Fruit fly (Drosophila melanogaster): ENCODE data around the gene Bro.
A peak's percentile ranks its signal among the peaks of the same experiment; 100 is the strongest.

Bro gene

DNA sequence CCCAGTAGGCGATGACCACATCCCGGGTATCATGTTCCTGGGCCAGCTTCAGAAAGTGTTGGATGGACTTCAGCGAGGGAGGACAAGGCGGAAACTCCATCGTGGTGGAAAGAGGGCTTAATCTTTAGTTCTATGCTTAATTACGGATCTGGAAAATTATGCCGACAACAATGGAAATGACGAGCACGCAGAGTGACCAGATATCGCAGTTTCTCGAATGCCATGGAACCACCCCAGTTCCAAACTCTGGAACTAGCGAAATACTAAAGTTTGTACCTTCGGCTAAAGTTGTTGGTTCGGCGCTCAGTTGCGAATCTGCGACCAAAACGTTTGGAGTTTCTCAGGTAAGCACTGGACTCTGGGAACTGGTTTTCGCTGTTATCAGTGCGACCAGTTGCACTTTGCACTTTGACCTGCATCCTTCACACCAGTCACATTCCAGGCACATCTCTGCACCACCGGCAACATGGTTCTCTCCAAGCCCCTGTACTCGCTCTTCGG, 5.1 kb downstream of the Bro start, which contains the start of the genes CG7970 and Vta1:
TSS of gene CG7970 (plus strand) at position 51 of the 501 bp plus-strand sequence.
TSS of gene Vta1 (minus strand) at position 201 of the 501 bp plus-strand sequence.
- TF ChIP-seq CG8119 (GFP tag; IDR thresholded peaks at IDR 0.05) (peak; percentile 55), Sox14 (GFP tag; optimal IDR thresholded peaks at IDR 0.05) (no peak), CG8319 (GFP tag; optimal IDR thresholded peaks at IDR 0.05) (no peak), CG11762 (GFP tag; optimal IDR thresholded peaks at IDR 0.05; ENCODE audit: insufficient read depth) (peak; percentile 21), salr (GFP tag; optimal IDR thresholded peaks at IDR 0.05) (peak in 1 of 2 experiments; percentile 45), Eip75B (GFP tag; optimal IDR thresholded peaks at IDR 0.05) (no peak), Sox102F (GFP tag; optimal IDR thresholded peaks at IDR 0.05) (no peak), CG11294 (GFP tag; IDR thresholded peaks at IDR 0.05) (no peak), Met (GFP tag; optimal IDR thresholded peaks at IDR 0.05) (no peak), pdm3 (GFP tag; optimal IDR thresholded peaks at IDR 0.05) (no peak), OdsH (GFP tag; optimal IDR thresholded peaks at IDR 0.05) (no peak), spab (GFP tag; optimal IDR thresholded peaks at IDR 0.05) (peak; percentile 75), lz (GFP tag; optimal IDR thresholded peaks at IDR 0.05) (no peak), CG6808 (GFP tag; optimal IDR thresholded peaks at IDR 0.05) (peak; percentile 83), acj6 (GFP tag; optimal IDR thresholded peaks at IDR 0.05) (no peak), fd59A (GFP tag; optimal IDR thresholded peaks at IDR 0.05) (no peak), net (GFP tag; optimal IDR thresholded peaks at IDR 0.05) (peak; percentile 79), Eip78C (GFP tag) (no peak), CG6163 (GFP tag; IDR thresholded peaks at IDR 0.05) (peak; percentile 35; the same call in 1 of the 3 replicates), dac (GFP tag; optimal IDR thresholded peaks at IDR 0.05) (no peak), CG6792 (GFP tag; optimal IDR thresholded peaks at IDR 0.05) (no peak), CG4318 (GFP tag; optimal IDR thresholded peaks at IDR 0.05) (no peak), CG7368 (GFP tag; optimal IDR thresholded peaks at IDR 0.05) (peak; percentile 9), ss (GFP tag; optimal IDR thresholded peaks at IDR 0.05) (no peak), esn (GFP tag; optimal IDR thresholded peaks at IDR 0.05) (no peak), CG16779 (tag; optimal IDR thresholded peaks at IDR 0.05) (peak; percentile 75), Hr4 (GFP tag; optimal IDR thresholded peaks at IDR 0.05) (no peak), Blimp-1 (GFP tag; optimal IDR thresholded peaks at IDR 0.05) (no peak), CG31627 (GFP tag; optimal IDR thresholded peaks at IDR 0.05) (no peak), fd85E (GFP tag; optimal IDR thresholded peaks at IDR 0.05) (no peak), Eip93F (GFP tag; optimal IDR thresholded peaks at IDR 0.05) (no peak), Smox (GFP tag; optimal IDR thresholded peaks at IDR 0.05) (no peak), CG6276 (GFP tag; optimal IDR thresholded peaks at IDR 0.05) (peak; percentile 90), Hr39 (GFP tag; optimal IDR thresholded peaks at IDR 0.05) (no peak), fkh (GFP tag; optimal IDR thresholded peaks at IDR 0.05) (no peak), CG3032 (tag; optimal IDR thresholded peaks at IDR 0.05) (no peak), Sox15 (GFP tag; optimal IDR thresholded peaks at IDR 0.05) (no peak), achi (GFP tag; optimal IDR thresholded peaks at IDR 0.05) (no peak), Ets96B (tag; optimal IDR thresholded peaks at IDR 0.05) (no peak), CG8632 (GFP tag; optimal IDR thresholded peaks at IDR 0.05) (no peak), CG3919 (GFP tag; optimal IDR thresholded peaks at IDR 0.05) (no peak), CG1621 (tag; optimal IDR thresholded peaks at IDR 0.05) (peak; percentile 80), Ets21C (GFP tag; optimal IDR thresholded peaks at IDR 0.05) (no peak), Hr38 (GFP tag; optimal IDR thresholded peaks at IDR 0.05) (no peak), topi (GFP tag; optimal IDR thresholded peaks at IDR 0.05) (no peak), Lpt (GFP tag; optimal IDR thresholded peaks at IDR 0.05) (peak; percentile 42), CG32006 (GFP tag; optimal IDR thresholded peaks at IDR 0.05) (no peak), CG15336 (GFP tag; IDR thresholded peaks at IDR 0.05) (peak; percentile 43; the same call in 1 of the 2 replicates), CG11902 (GFP tag; optimal IDR thresholded peaks at IDR 0.05) (no peak), CG10631 (GFP tag; optimal IDR thresholded peaks at IDR 0.05) (no peak), CG6854 (GFP tag; optimal IDR thresholded peaks at IDR 0.05) (peak; percentile 79), CG9139 (GFP tag; optimal IDR thresholded peaks at IDR 0.05) (peak; percentile 87), svp (GFP tag) (peak; percentile 94)
